Fruit fly (Drosophila melanogaster): Measurements from ENCODE around the gene Snmp1.

The Snmp1 gene

dm6 chr3R:21205680-21206326 lies 37.8 kb upstream of the Snmp1 start (continued):
- TF ChIP-seq trem (tag; optimal IDR thresholded peaks at IDR 0.05) (no peak), zfh2 (GFP tag; optimal IDR thresholded peaks at IDR 0.05) (no peak), Bteb2 (GFP tag; optimal IDR thresholded peaks at IDR 0.05) (no peak), CG11085 (GFP tag; IDR thresholded peaks at IDR 0.05) (no peak), Meics (GFP tag; optimal IDR thresholded peaks at IDR 0.05) (no peak), CG10274 (GFP tag; optimal IDR thresholded peaks at IDR 0.05) (no peak), ftz-f1 (GFP tag; optimal IDR thresholded peaks at IDR 0.05) (no peak), gcm2 (GFP tag; optimal IDR thresholded peaks at IDR 0.05) (no peak), CTCF (GFP tag; optimal IDR thresholded peaks at IDR 0.05) (peak; percentile 14), pnt (GFP tag; optimal IDR thresholded peaks at IDR 0.05) (no peak), Dll (GFP tag; IDR thresholded peaks at IDR 0.05; ENCODE audit: partially characterized antibody) (no peak), CG31224 (GFP tag; IDR thresholded peaks at IDR 0.05) (no peak), h (optimal IDR thresholded peaks at IDR 0.05) (no peak), Oaz (GFP tag; IDR thresholded peaks at IDR 0.05) (no peak), sens-2 (GFP tag; IDR thresholded peaks at IDR 0.05) (peak; percentile 19; the same call in 1 of the 2 replicates), CG3726 (GFP tag; IDR thresholded peaks at IDR 0.05) (no peak), Hr39 (optimal IDR thresholded peaks at IDR 0.05) (no peak), Antp (GFP tag; optimal IDR thresholded peaks at IDR 0.05) (no peak), CG13287 (GFP tag; IDR thresholded peaks at IDR 0.05; ENCODE audit: partially characterized antibody) (no peak), Hr78 (GFP tag; optimal IDR thresholded peaks at IDR 0.05) (no peak), Sry-β (GFP tag; optimal IDR thresholded peaks at IDR 0.05) (no peak), CG17186 (GFP tag; optimal IDR thresholded peaks at IDR 0.05) (no peak), dati (GFP tag; IDR thresholded peaks at IDR 0.05) (no peak), cas (GFP tag; IDR thresholded peaks at IDR 0.05) (no peak), hkb (optimal IDR thresholded peaks at IDR 0.05) (no peak), hkb (GFP tag; IDR thresholded peaks at IDR 0.05) (no peak), shn (GFP tag; optimal IDR thresholded peaks at IDR 0.05) (no peak), CG4854 (GFP tag; optimal IDR thresholded peaks at IDR 0.05) (no peak), CG7963 (GFP tag; IDR thresholded peaks at IDR 0.05; ENCODE audit: partially characterized antibody) (no peak), ash1 (GFP tag; optimal IDR thresholded peaks at IDR 0.05) (no peak), crc (GFP tag; optimal IDR thresholded peaks at IDR 0.05) (no peak), CkIIα-i1 (GFP tag; IDR thresholded peaks at IDR 0.05) (no peak), CG5180 (GFP tag; optimal IDR thresholded peaks at IDR 0.05) (peak; percentile 32), CG17328 (GFP tag; IDR thresholded peaks at IDR 0.05) (peak; percentile 37; the same call in 1 of the 2 replicates), pum (GFP tag; optimal IDR thresholded peaks at IDR 0.05) (no peak), Sox100B (GFP tag; optimal IDR thresholded peaks at IDR 0.05) (peak; percentile 58), CG17612 (GFP tag; IDR thresholded peaks at IDR 0.05) (no peak), tgo (GFP tag; IDR thresholded peaks at IDR 0.05) (no peak), CG8944 (GFP tag; optimal IDR thresholded peaks at IDR 0.05) (no peak), sisA (GFP tag; IDR thresholded peaks at IDR 0.05) (peak; percentile 57), pros (GFP tag; optimal IDR thresholded peaks at IDR 0.05) (no peak), kay (GFP tag; optimal IDR thresholded peaks at IDR 0.05) (no peak), pfk (GFP tag; optimal IDR thresholded peaks at IDR 0.05) (no peak), CG31388 (GFP tag; optimal IDR thresholded peaks at IDR 0.05) (no peak), CG34376 (GFP tag; optimal IDR thresholded peaks at IDR 0.05) (no peak), CG3281 (GFP tag; optimal IDR thresholded peaks at IDR 0.05) (no peak), slp2 (GFP tag; optimal IDR thresholded peaks at IDR 0.05) (no peak), vfl (GFP tag; optimal IDR thresholded peaks at IDR 0.05) (no peak), crol (GFP tag; IDR thresholded peaks at IDR 0.05) (peak; percentile 79), insv (GFP tag; optimal IDR thresholded peaks at IDR 0.05) (no peak), CG18619 (GFP tag; optimal IDR thresholded peaks at IDR 0.05) (no peak), amos (GFP tag; IDR thresholded peaks at IDR 0.05; ENCODE audit: partially characterized antibody) (no peak), schlank (tag; optimal IDR thresholded peaks at IDR 0.05) (no peak)
